Fruit fly (Drosophila melanogaster): ENCODE results near the gene CG17721.
A peak's percentile ranks its signal among the peaks of the same experiment; 100 is the strongest.

dm6 chr3R:11221437-11222230 lies 13.3 kb upstream of the CG17721 start, which contains the start of the genes CG6693 and RpL3:
- TF ChIP-seq pan (optimal IDR thresholded peaks at IDR 0.05) (no peak), pan (GFP tag; optimal IDR thresholded peaks at IDR 0.05 in 1 of 2, IDR thresholded peaks at IDR 0.05 in 1 of 2) (peak in 1 of 2 experiments; percentile 73), Mes4 (GFP tag; optimal IDR thresholded peaks at IDR 0.05) (peak; percentile 81), ac (GFP tag; optimal IDR thresholded peaks at IDR 0.05) (peak; percentile 66), CG3847 (GFP tag; IDR thresholded peaks at IDR 0.05) (peak; percentile 65), vfl (GFP tag; optimal IDR thresholded peaks at IDR 0.05) (peak; percentile 63), NC2β (GFP tag; optimal IDR thresholded peaks at IDR 0.05) (peak; percentile 96), Spps (tag; optimal IDR thresholded peaks at IDR 0.05) (peak; percentile 56)
